Worm (Caenorhabditis elegans) whole organism, early embryonic: ENCODE measurements around the gene F45D3.3.

Experiments
- B0310.2 ChIP-seq: sonication (generic microtip); optimal IDR thresholded peaks from 2 replicates; lab custom pipeline; 2016; ENCODE audit warnings: mild to moderate bottlenecking, missing genetic modification characterization, missing compliant biosample characterization
- F13C5.2 ChIP-seq: sonication (generic microtip); optimal IDR thresholded peaks from 2 replicates; lab custom pipeline; 2017; ENCODE audit warnings: mild to moderate bottlenecking, missing genetic modification characterization, inconsistent platforms, missing compliant biosample characterization
- aly-1 ChIP-seq: sonication (generic microtip); optimal IDR thresholded peaks from 2 replicates; lab custom pipeline; 2016; ENCODE audit warnings: missing genetic modification characterization, missing compliant biosample characterization
- ama-1 ChIP-seq: fragments of 150-350 bp; optimal IDR thresholded peaks from 2 replicates; lab custom pipeline; 2014
- ceh-13 ChIP-seq: fragments of 200-800 bp; sonication (Bioruptor generic); optimal IDR thresholded peaks from 2 replicates; lab custom pipeline; 2018; ENCODE audit warnings: mild to moderate bottlenecking, missing genetic modification characterization, missing compliant biosample characterization
- ceh-36 ChIP-seq: sonication (generic microtip); optimal IDR thresholded peaks from 2 replicates; lab custom pipeline; 2016; ENCODE audit warnings: missing genetic modification characterization, inconsistent platforms, missing compliant biosample characterization
- ets-7 ChIP-seq: sonication (generic microtip); optimal IDR thresholded peaks from 2 replicates; lab custom pipeline; 2016; ENCODE audit warnings: missing genotype, missing genetic modification characterization, missing compliant biosample characterization
- flt-1 ChIP-seq: fragments of 200-800 bp; sonication (Bioruptor generic); IDR thresholded peaks from 2 replicates; pipeline ENCODE4 v1.3.6; 2022; ENCODE audit warnings: missing genetic modification characterization, missing compliant biosample characterization
- hmbx-1 ChIP-seq: sonication (generic microtip); optimal IDR thresholded peaks from 2 replicates; lab custom pipeline; 2016; ENCODE audit warnings: mild to moderate bottlenecking, missing genetic modification characterization, missing compliant biosample characterization
- hmg-4 ChIP-seq: fragments of 200-800 bp; sonication (Bioruptor generic); optimal IDR thresholded peaks from 2 replicates; lab custom pipeline; 2018; ENCODE audit warnings: mild to moderate bottlenecking, missing genetic modification characterization, missing compliant biosample characterization
- hnd-1 ChIP-seq: sonication (generic microtip); optimal IDR thresholded peaks from 2 replicates; lab custom pipeline; 2016; ENCODE audit warnings: missing genetic modification characterization, missing compliant biosample characterization
- pes-1 ChIP-seq: fragments of 200-800 bp; sonication (Bioruptor generic); IDR thresholded peaks from 2 replicates; pipeline ENCODE4 v1.3.6; 2022; ENCODE audit warnings: missing genetic modification reagents, missing genetic modification characterization, missing compliant biosample characterization
- scrt-1 ChIP-seq: fragments of 200-800 bp; sonication (Bioruptor generic); IDR thresholded peaks from 2 replicates; pipeline ENCODE4 v1.3.6; 2022; ENCODE audit warnings: missing genetic modification characterization, missing compliant biosample characterization
- sea-1 ChIP-seq: fragments of 200-800 bp; sonication (Bioruptor generic); conservative IDR thresholded peaks from 2 replicates; pipeline ENCODE4 v1.3.6; 2022; ENCODE audit warnings: missing genetic modification characterization, missing compliant biosample characterization
- tbx-11 ChIP-seq: fragments of 200-800 bp; sonication (Bioruptor generic); IDR thresholded peaks from 2 replicates; pipeline ENCODE4 v1.3.6; 2022; ENCODE audit warnings: missing genetic modification characterization, missing compliant biosample characterization
- tbx-37 ChIP-seq: fragments of 200-800 bp; sonication (Bioruptor generic); conservative IDR thresholded peaks from 2 replicates; pipeline ENCODE4 v1.3.6; 2022; ENCODE audit warnings: missing genetic modification reagents, missing genetic modification characterization, missing compliant biosample characterization
- tra-4 ChIP-seq: sonication (generic microtip); optimal IDR thresholded peaks from 2 replicates; lab custom pipeline; 2017; ENCODE audit warnings: missing genetic modification characterization, missing compliant biosample characterization

The F45D3.3 gene

DNA sequence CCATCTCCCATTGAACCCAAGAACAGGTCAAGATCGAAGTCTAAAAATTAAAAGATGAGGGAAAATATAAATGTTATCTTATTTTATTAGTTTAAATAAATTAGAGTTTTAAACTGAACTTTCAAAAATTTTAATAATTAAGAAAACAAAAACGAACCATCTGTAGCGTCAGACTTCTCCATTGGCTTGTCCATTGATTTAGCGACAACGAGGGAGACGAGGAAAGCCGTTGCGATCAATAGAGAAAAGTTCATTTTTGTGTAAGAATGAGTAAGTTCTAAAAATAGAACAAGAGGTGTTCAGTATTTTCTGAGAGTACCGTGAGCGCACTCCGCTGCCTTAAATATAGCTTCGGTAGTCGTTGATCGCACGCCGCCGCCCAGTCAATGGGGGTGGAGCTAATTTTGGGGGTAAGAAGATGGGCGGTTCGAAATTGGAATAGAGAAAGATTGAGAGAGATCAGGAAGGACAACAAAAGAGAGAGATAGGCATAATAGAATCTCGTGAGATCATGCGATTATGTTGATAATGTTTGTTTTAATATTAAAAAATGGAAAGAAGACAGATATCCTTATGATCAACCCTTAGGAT lies at the start of gene F45D3.3:
TSS of gene F45D3.3 (minus strand) at position 350 of the 591 bp plus-strand sequence.
- no peak for TF ChIP-seq F13C5.2
- TF ChIP-seq scrt-1 (GFP tag; lab: Robert Waterston, UW), result no peak
- TF ChIP-seq sea-1 (GFP tag; lab: Robert Waterston, UW), result no peak
- TF ChIP-seq ets-7 (tag; lab: Kevin White, UChicago), result no peak
- TF ChIP-seq aly-1 (tag; lab: Kevin White, UChicago), result no peak
- TF ChIP-seq tbx-11 (GFP tag; lab: Robert Waterston, UW), result no peak
- TF ChIP-seq hnd-1 (tag; lab: Kevin White, UChicago), result no peak
- TF ChIP-seq tra-4 (tag; lab: Kevin White, UChicago), result no peak
- TF ChIP-seq B0310.2 (tag; lab: Kevin White, UChicago), result no peak
- TF ChIP-seq hmg-4, result no peak
- no peak for TF ChIP-seq ama-1 (lab: Kevin White, UChicago)
- TF ChIP-seq flt-1 (GFP tag; lab: Robert Waterston, UW), result no peak
- no peak for TF ChIP-seq ceh-13 (GFP tag; lab: Kevin White, UChicago)
- no peak for TF ChIP-seq hmbx-1 (tag; lab: Kevin White, UChicago)
- TF ChIP-seq pes-1 (GFP tag; lab: Robert Waterston, UW), result no peak
- TF ChIP-seq tbx-37 (GFP tag; lab: Robert Waterston, UW), result no peak
- TF ChIP-seq ceh-36, result no peak

DNA sequence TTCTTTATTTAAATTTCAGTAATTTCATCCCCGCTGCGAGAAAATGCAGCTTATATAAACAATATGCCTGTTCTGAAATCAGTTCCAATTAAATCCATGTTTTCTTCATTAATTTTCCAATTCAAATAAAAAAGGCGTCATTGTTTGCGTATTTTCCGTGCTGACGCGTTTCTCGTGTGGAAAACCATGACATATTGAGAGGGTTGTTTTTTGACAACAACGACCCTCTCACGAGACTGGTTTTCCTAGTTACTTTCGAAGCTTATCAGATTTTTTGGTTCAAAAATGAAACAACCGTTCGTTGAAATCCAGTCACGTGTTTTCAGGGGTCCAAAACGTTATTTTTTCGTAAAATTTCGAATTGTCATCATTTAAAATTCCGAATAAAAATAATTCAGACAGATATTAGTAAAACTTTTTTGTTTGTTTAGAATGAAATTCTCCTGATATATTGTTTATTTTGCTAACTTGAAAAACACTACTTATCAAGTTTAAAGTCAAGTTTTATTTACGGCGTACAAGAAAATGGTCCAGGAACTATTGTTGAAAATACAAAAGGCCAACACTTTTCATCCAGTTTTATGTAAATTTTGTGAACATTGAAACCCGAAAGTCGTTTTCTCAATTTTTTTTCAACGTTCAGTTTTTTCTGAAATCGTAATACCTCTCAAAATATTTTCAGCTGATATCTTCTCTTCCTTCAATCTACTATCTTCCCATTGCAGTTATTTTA lies 49.5 kb upstream of the F45D3.3 start, which contains the start of gene C14C10.5:
TSS of gene C14C10.5 (plus strand) at position 683 of the 733 bp plus-strand sequence.
- TF ChIP-seq ceh-36, result no peak
- TF ChIP-seq flt-1 (GFP tag; lab: Robert Waterston, UW), result no peak
- no peak for TF ChIP-seq ama-1 (lab: Kevin White, UChicago)
- TF ChIP-seq hmbx-1 (tag; lab: Kevin White, UChicago), result no peak
- no peak for TF ChIP-seq hnd-1 (tag; lab: Kevin White, UChicago)
- TF ChIP-seq tra-4 (tag; lab: Kevin White, UChicago), result no peak
- no peak for TF ChIP-seq F13C5.2
- TF ChIP-seq scrt-1 (GFP tag; lab: Robert Waterston, UW), result no peak
- no peak for TF ChIP-seq tbx-11 (GFP tag; lab: Robert Waterston, UW)
- TF ChIP-seq B0310.2 (tag; lab: Kevin White, UChicago), result no peak
- TF ChIP-seq pes-1 (GFP tag; lab: Robert Waterston, UW), result no peak
- no peak for TF ChIP-seq hmg-4
- TF ChIP-seq sea-1 (GFP tag; lab: Robert Waterston, UW), result no peak
- no peak for TF ChIP-seq ets-7 (tag; lab: Kevin White, UChicago)

DNA sequence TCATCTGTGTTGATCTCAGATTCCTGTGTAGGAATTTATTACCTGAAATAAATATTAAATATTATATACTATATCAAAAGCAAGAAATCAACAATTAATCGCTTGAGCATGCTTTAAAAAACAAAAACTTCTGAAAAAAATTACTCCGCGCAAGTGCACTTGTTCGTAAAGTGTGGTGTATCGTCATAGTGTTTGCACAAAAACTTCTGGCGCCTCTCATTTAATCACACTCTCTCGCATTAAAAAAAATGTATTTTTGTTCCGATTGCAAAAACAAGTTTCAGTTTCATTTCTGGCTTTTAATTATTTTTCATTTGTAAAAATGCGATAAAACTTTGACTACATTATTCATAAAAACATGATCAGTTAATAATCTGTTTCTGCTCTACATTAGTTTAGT lies 48.9 kb upstream of the F45D3.3 start, which contains the start of the genes C14C10.10 and ril-2:
TSS of gene C14C10.10 (minus strand) at position 19 of the 400 bp plus-strand sequence.
TSS of gene ril-2 (minus strand) at position 48 of the 400 bp plus-strand sequence.
- TF ChIP-seq hmbx-1 (tag; lab: Kevin White, UChicago) (no peak), hnd-1 (tag; lab: Kevin White, UChicago) (no peak), ets-7 (tag; lab: Kevin White, UChicago) (no peak), tra-4 (tag; lab: Kevin White, UChicago) (no peak), scrt-1 (GFP tag; lab: Robert Waterston, UW) (no peak), ama-1 (lab: Kevin White, UChicago) (no peak), flt-1 (GFP tag; lab: Robert Waterston, UW) (no peak), B0310.2 (tag; lab: Kevin White, UChicago) (no peak), ceh-13 (GFP tag; lab: Kevin White, UChicago) (no peak), F13C5.2 (no peak), ceh-36 (no peak), aly-1 (tag; lab: Kevin White, UChicago) (no peak), tbx-11 (GFP tag; lab: Robert Waterston, UW) (no peak), sea-1 (GFP tag; lab: Robert Waterston, UW) (no peak)

DNA sequence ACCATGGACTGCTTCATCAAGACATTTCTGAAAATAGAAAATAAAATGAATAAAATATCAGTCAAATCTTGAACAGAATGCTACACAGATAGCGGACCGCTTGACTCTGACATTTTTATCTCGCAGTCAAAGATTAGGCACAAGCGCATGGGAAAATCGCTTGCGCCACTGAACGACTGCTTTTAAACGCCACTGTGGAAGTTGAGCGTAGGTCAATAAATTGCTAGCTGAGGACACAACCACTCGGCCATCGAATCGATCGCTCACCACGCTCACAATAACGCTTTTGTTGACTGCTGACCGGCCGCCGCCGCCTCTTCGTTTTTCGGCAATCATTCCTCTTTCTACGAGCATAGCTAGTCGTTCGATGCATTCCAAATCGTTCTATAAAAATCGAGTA lies 46.6 kb upstream of the F45D3.3 start:
- peak; percentile 85 for TF ChIP-seq F13C5.2
- peak; percentile 65 for TF ChIP-seq tra-4 (tag; lab: Kevin White, UChicago)
- TF ChIP-seq hnd-1 (tag; lab: Kevin White, UChicago), result peak; percentile 30
- peak; percentile 77 for TF ChIP-seq sea-1 (GFP tag; lab: Robert Waterston, UW)
- TF ChIP-seq ets-7 (tag; lab: Kevin White, UChicago), result peak; percentile 19
- peak; percentile 47 for TF ChIP-seq tbx-37 (GFP tag; lab: Robert Waterston, UW)
- no peak for TF ChIP-seq tbx-11 (GFP tag; lab: Robert Waterston, UW)
- TF ChIP-seq aly-1 (tag; lab: Kevin White, UChicago), result peak; percentile 80
- no peak; the same call in 1 of the 2 replicates for TF ChIP-seq pes-1 (GFP tag; lab: Robert Waterston, UW)
- peak; percentile 45 for TF ChIP-seq ceh-36
- TF ChIP-seq ceh-13 (GFP tag; lab: Kevin White, UChicago), result peak; percentile 62
- TF ChIP-seq scrt-1 (GFP tag; lab: Robert Waterston, UW), result peak; percentile 71
- no peak for TF ChIP-seq ama-1 (lab: Kevin White, UChicago)
- TF ChIP-seq hmg-4, result peak; percentile 90
- peak; percentile 42 for TF ChIP-seq B0310.2 (tag; lab: Kevin White, UChicago)
- peak; percentile 76 for TF ChIP-seq flt-1 (GFP tag; lab: Robert Waterston, UW)
- peak; percentile 43 for TF ChIP-seq hmbx-1 (tag; lab: Kevin White, UChicago)

DNA sequence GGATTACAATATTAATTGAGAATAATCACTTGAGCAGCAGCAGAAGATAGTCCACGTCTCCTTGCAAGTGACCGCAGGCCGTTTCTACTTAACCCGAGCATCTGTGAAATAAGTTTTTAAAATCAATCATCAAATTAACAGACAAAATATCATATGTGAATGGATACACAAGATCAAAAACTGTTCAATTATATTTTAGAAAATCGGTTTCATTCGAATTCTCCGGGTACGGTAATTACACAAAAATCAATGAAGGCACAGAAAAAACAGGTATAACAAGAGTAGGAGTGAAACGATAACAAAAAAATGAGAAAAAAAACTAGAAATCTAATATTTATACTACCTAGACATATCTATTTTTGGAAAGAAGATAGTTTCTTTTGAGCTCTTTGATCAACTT lies 46.0 kb upstream of the F45D3.3 start, which contains the start of gene mma-1:
TSS of gene mma-1 (minus strand) at position 101 of the 400 bp plus-strand sequence.
- no peak for TF ChIP-seq pes-1 (GFP tag; lab: Robert Waterston, UW)
- TF ChIP-seq sea-1 (GFP tag; lab: Robert Waterston, UW), result no peak
- no peak for TF ChIP-seq tra-4 (tag; lab: Kevin White, UChicago)
- TF ChIP-seq F13C5.2, result no peak
- TF ChIP-seq aly-1 (tag; lab: Kevin White, UChicago), result no peak
- TF ChIP-seq hmg-4, result no peak
- TF ChIP-seq tbx-11 (GFP tag; lab: Robert Waterston, UW), result no peak
- no peak for TF ChIP-seq ceh-13 (GFP tag; lab: Kevin White, UChicago)
- no peak for TF ChIP-seq B0310.2 (tag; lab: Kevin White, UChicago)
- no peak for TF ChIP-seq ceh-36
- TF ChIP-seq ama-1 (lab: Kevin White, UChicago), result no peak
- TF ChIP-seq hnd-1 (tag; lab: Kevin White, UChicago), result no peak
- TF ChIP-seq ets-7 (tag; lab: Kevin White, UChicago), result no peak
- TF ChIP-seq flt-1 (GFP tag; lab: Robert Waterston, UW), result no peak
- TF ChIP-seq tbx-37 (GFP tag; lab: Robert Waterston, UW), result no peak
